Worm (Caenorhabditis elegans) whole organism, L3 larva: ENCODE data around the gene sur-7.

Experiments
- ceh-82 ChIP-seq: fragments of 150-350 bp; optimal IDR thresholded peaks from 2 replicates; lab custom pipeline; 2014; ENCODE audit warnings: missing biosample characterization, missing genetic modification characterization
- lin-39 ChIP-seq: fragments of 150-350 bp; optimal IDR thresholded peaks from 2 replicates; lab custom pipeline; 2018; ENCODE audit warnings: missing biosample characterization, missing genetic modification reagents, missing genetic modification characterization
- nhr-67 ChIP-seq: fragments of 150-350 bp; optimal IDR thresholded peaks from 2 replicates; lab custom pipeline; 2014; ENCODE audit warnings: missing biosample characterization, missing genetic modification characterization
- nhr-77 ChIP-seq: fragments of 150-350 bp; optimal IDR thresholded peaks from 2 replicates; lab custom pipeline; 2014; ENCODE audit warnings: missing biosample characterization, missing genetic modification characterization

- TF ChIP-seq nhr-77 (tag; lab: Kevin White, UChicago) (no peak), lin-39 (tag; lab: Kevin White, UChicago) (no peak), nhr-67 (tag; lab: Kevin White, UChicago) (no peak), ceh-82 (tag; lab: Kevin White, UChicago) (no peak)
Observed at ce11 chrX:16406632-16407031, 30.2 kb downstream of the sur-7 start.
